Worm (Caenorhabditis elegans): Measurements from ENCODE around the gene fzr-1.

- TF ChIP-seq ztf-29 (GFP tag; IDR thresholded peaks at IDR 0.05) = no peak
- TF ChIP-seq klf-2 (GFP tag; conservative IDR thresholded peaks at IDR 0.05) = no peak
- no peak for TF ChIP-seq flt-1 (GFP tag; IDR thresholded peaks at IDR 0.05)
- TF ChIP-seq T22C8.4 (GFP tag; IDR thresholded peaks at IDR 0.05) = 0 out of 2 replicates have a peak, but pooled peaks have one; percentile 37
- TF ChIP-seq ztf-23 (GFP tag; IDR thresholded peaks at IDR 0.05) = no peak
- TF ChIP-seq ref-1 (GFP tag; conservative IDR thresholded peaks at IDR 0.05) = no peak
- no peak for TF ChIP-seq med-1 (GFP tag; optimal IDR thresholded peaks at IDR 0.05; ENCODE audit: insufficient read depth)
- TF ChIP-seq tab-1 (GFP tag; IDR thresholded peaks at IDR 0.05) = no peak
Measured at ce11 chrII:9617039-9617901, 27.0 kb downstream of the fzr-1 start, which contains the start of gene hal-3.

Measured in whole organism, midembryonic.